Fruit fly (Drosophila melanogaster) whole organism, prepupa: Measurements from ENCODE around the gene eIF4E3.
A peak's percentile ranks its signal among the peaks of the same experiment; 100 is the strongest.

Experiments used
- Blimp-1 ChIP-seq: fragments of 200-800 bp; sonication (Bioruptor generic); optimal IDR thresholded peaks from 3 replicates; lab custom pipeline; 2017; ENCODE audit warnings: missing biosample characterization, missing genetic modification characterization, mild to moderate bottlenecking, moderate library complexity, missing genetic modification reagents
- CG10631 ChIP-seq: fragments of 200-800 bp; sonication (Bioruptor generic); optimal IDR thresholded peaks from 2 replicates; lab custom pipeline; 2016; ENCODE audit warnings: missing biosample characterization, missing genetic modification characterization
- CG10669 ChIP-seq: fragments of 200-800 bp; sonication (Bioruptor generic); optimal IDR thresholded peaks from 3 replicates; lab custom pipeline; 2018; ENCODE audit warnings: missing biosample characterization, mild to moderate bottlenecking, missing genetic modification characterization, moderate library complexity
- CG11294 ChIP-seq: fragments of 200-800 bp; sonication (Bioruptor generic); IDR thresholded peaks from 2 replicates; pipeline ENCODE4 v1.3.6; 2022; ENCODE audit warnings: missing biosample characterization, missing genetic modification characterization
- CG11762 ChIP-seq: fragments of 200-800 bp; sonication (Bioruptor generic); optimal IDR thresholded peaks from 3 replicates; lab custom pipeline; 2016; ENCODE audit warnings: missing biosample characterization, missing genetic modification characterization; ENCODE audit not compliant: insufficient read depth
- CG11902 ChIP-seq: fragments of 200-800 bp; sonication (Bioruptor generic); optimal IDR thresholded peaks from 3 replicates; lab custom pipeline; 2016; ENCODE audit warnings: missing biosample characterization, missing genetic modification characterization
- CG15336 ChIP-seq: fragments of 200-800 bp; sonication (Bioruptor generic); IDR thresholded peaks from 2 replicates; pipeline ENCODE4 v1.3.6; 2022; ENCODE audit warnings: missing biosample characterization, missing genetic modification characterization
- CG1621 ChIP-seq: fragments of 200-800 bp; sonication (Bioruptor generic); optimal IDR thresholded peaks from 3 replicates; lab custom pipeline; 2018; ENCODE audit warnings: missing biosample characterization, mild to moderate bottlenecking, missing genetic modification characterization
- CG31627 ChIP-seq: fragments of 200-800 bp; sonication (Bioruptor generic); optimal IDR thresholded peaks from 3 replicates; lab custom pipeline; 2016; ENCODE audit warnings: missing biosample characterization, missing genetic modification characterization
- CG32006 ChIP-seq: fragments of 200-800 bp; sonication (Bioruptor generic); optimal IDR thresholded peaks from 3 replicates; lab custom pipeline; 2017; ENCODE audit warnings: missing biosample characterization, mild to moderate bottlenecking, missing genetic modification characterization
- CG3919 ChIP-seq: fragments of 200-800 bp; sonication (Bioruptor generic); optimal IDR thresholded peaks from 3 replicates; lab custom pipeline; 2016; ENCODE audit warnings: missing biosample characterization, missing genetic modification characterization
- CG4318 ChIP-seq: fragments of 200-800 bp; sonication (Bioruptor generic); optimal IDR thresholded peaks from 3 replicates; lab custom pipeline; 2017; ENCODE audit warnings: missing biosample characterization, mild to moderate bottlenecking, missing genetic modification characterization
- CG6276 ChIP-seq: fragments of 200-800 bp; sonication (Bioruptor generic); optimal IDR thresholded peaks from 2 replicates; lab custom pipeline; 2017; ENCODE audit warnings: missing biosample characterization, mild to moderate bottlenecking, missing genetic modification characterization
- CG6792 ChIP-seq: fragments of 200-800 bp; sonication (Bioruptor generic); optimal IDR thresholded peaks from 3 replicates; lab custom pipeline; 2016; ENCODE audit warnings: missing biosample characterization, missing genetic modification characterization
- CG6854 ChIP-seq: fragments of 200-800 bp; sonication (Bioruptor generic); optimal IDR thresholded peaks from 2 replicates; lab custom pipeline; 2017; ENCODE audit warnings: missing biosample characterization, mild to moderate bottlenecking, missing genetic modification characterization
- CG7368 ChIP-seq: fragments of 200-800 bp; sonication (Bioruptor generic); optimal IDR thresholded peaks from 3 replicates; lab custom pipeline; 2016; ENCODE audit warnings: missing biosample characterization, missing genetic modification characterization
- CG8119 ChIP-seq: fragments of 200-800 bp; sonication (Bioruptor generic); IDR thresholded peaks from 3 replicates; pipeline ENCODE4 v1.3.6; 2022; ENCODE audit warnings: missing biosample characterization, missing genetic modification characterization
- CG8319 ChIP-seq: fragments of 200-800 bp; sonication (Bioruptor generic); optimal IDR thresholded peaks from 3 replicates; lab custom pipeline; 2016; ENCODE audit warnings: missing biosample characterization, missing genetic modification characterization
- CG8632 ChIP-seq: fragments of 200-800 bp; sonication (Bioruptor generic); optimal IDR thresholded peaks from 3 replicates; lab custom pipeline; 2016; ENCODE audit warnings: missing biosample characterization, missing genetic modification characterization
- CG9139 ChIP-seq: fragments of 200-800 bp; sonication (Bioruptor generic); optimal IDR thresholded peaks from 3 replicates; lab custom pipeline; 2017; ENCODE audit warnings: missing biosample characterization, mild to moderate bottlenecking, missing genetic modification characterization
- Eip75B ChIP-seq: fragments of 200-800 bp; sonication (Bioruptor generic); optimal IDR thresholded peaks from 3 replicates; lab custom pipeline; 2016; ENCODE audit warnings: missing biosample characterization, missing genetic modification characterization
- Eip78C ChIP-seq: fragments of 200-800 bp; sonication (Bioruptor generic); peaks from one replicate; lab custom pipeline; 2016; ENCODE audit warnings: missing biosample characterization, missing genetic modification characterization
- Ets96B ChIP-seq: fragments of 200-800 bp; optimal IDR thresholded peaks from 2 replicates; lab custom pipeline; 2019; ENCODE audit warnings: missing biosample characterization, mild to moderate bottlenecking, missing genetic modification characterization, moderate library complexity
- Hr39 ChIP-seq: fragments of 200-800 bp; sonication (Bioruptor generic); optimal IDR thresholded peaks from 2 replicates; lab custom pipeline; 2016; ENCODE audit warnings: missing biosample characterization, missing genetic modification characterization
- Hr4 ChIP-seq: fragments of 200-800 bp; sonication (Bioruptor generic); optimal IDR thresholded peaks from 3 replicates; lab custom pipeline; 2016; ENCODE audit warnings: missing biosample characterization, missing genetic modification characterization
- Met ChIP-seq: fragments of 200-800 bp; sonication (Bioruptor generic); optimal IDR thresholded peaks from 3 replicates; lab custom pipeline; 2016; ENCODE audit warnings: missing biosample characterization, missing genetic modification characterization
- OdsH ChIP-seq: fragments of 200-800 bp; sonication (Bioruptor generic); optimal IDR thresholded peaks from 3 replicates; lab custom pipeline; 2016; ENCODE audit warnings: missing biosample characterization, missing genetic modification characterization
- Sox102F ChIP-seq: fragments of 200-800 bp; sonication (Bioruptor generic); optimal IDR thresholded peaks from 2 replicates; lab custom pipeline; 2016; ENCODE audit warnings: missing biosample characterization, mild to moderate bottlenecking, missing genetic modification characterization
- Sox15 ChIP-seq: fragments of 200-800 bp; sonication (Bioruptor generic); optimal IDR thresholded peaks from 3 replicates; lab custom pipeline; 2016; ENCODE audit warnings: missing biosample characterization, missing genetic modification characterization
- achi ChIP-seq: fragments of 200-800 bp; sonication (Bioruptor generic); optimal IDR thresholded peaks from 3 replicates; lab custom pipeline; 2016; ENCODE audit warnings: missing biosample characterization, missing genetic modification characterization
- dsx ChIP-seq: fragments of 200-800 bp; optimal IDR thresholded peaks from 3 replicates; lab custom pipeline; 2019; ENCODE audit warnings: missing biosample characterization, mild to moderate bottlenecking, missing genetic modification characterization, moderate library complexity; ENCODE audit not compliant: poor library complexity, severe bottlenecking
- eg ChIP-seq: fragments of 200-800 bp; sonication (Bioruptor generic); IDR thresholded peaks from 3 replicates; pipeline ENCODE4 v1.3.6; 2022; ENCODE audit warnings: missing biosample characterization, missing genetic modification characterization
- esn ChIP-seq: fragments of 200-800 bp; sonication (Bioruptor generic); optimal IDR thresholded peaks from 2 replicates; lab custom pipeline; 2016; ENCODE audit warnings: missing biosample characterization, mild to moderate bottlenecking, missing genetic modification characterization, moderate library complexity
- pdm3 ChIP-seq: fragments of 200-800 bp; sonication (Bioruptor generic); optimal IDR thresholded peaks from 3 replicates; lab custom pipeline; 2016; ENCODE audit warnings: missing biosample characterization, missing genetic modification characterization
- salr ChIP-seq, 2 experiments: fragments of 200-800 bp; sonication (Bioruptor generic); optimal IDR thresholded peaks; 3 replicates each; lab custom pipeline; 2016 to 2018; ENCODE audit warnings: missing biosample characterization in 2 of 2, missing genetic modification characterization in 2 of 2, mild to moderate bottlenecking in 1 of 2
- spab ChIP-seq: fragments of 200-800 bp; sonication (Bioruptor generic); optimal IDR thresholded peaks from 2 replicates; lab custom pipeline; 2017; ENCODE audit warnings: missing biosample characterization, mild to moderate bottlenecking, missing genetic modification characterization, missing genetic modification reagents
- ss ChIP-seq, 2 experiments: fragments of 200-800 bp; sonication (Bioruptor generic); optimal IDR thresholded peaks; 2 replicates in 1 of 2; 3 replicates in 1 of 2; lab custom pipeline; 2017 to 2018; ENCODE audit warnings: mild to moderate bottlenecking in 2 of 2, missing biosample characterization in 2 of 2, missing genetic modification characterization in 2 of 2, moderate library complexity in 1 of 2
- svp ChIP-seq: fragments of 200-800 bp; sonication (Bioruptor generic); peaks from one replicate; lab custom pipeline; 2016; ENCODE audit warnings: missing biosample characterization, missing genetic modification characterization
- topi ChIP-seq: fragments of 200-800 bp; sonication (Bioruptor generic); optimal IDR thresholded peaks from 3 replicates; lab custom pipeline; 2016; ENCODE audit warnings: missing biosample characterization, missing genetic modification characterization

eIF4E3 gene

dm6 chr3L:8186627-8187396 lies 42.2 kb upstream of the eIF4E3 start, which contains the start of the genes ERR and Atg18a (continued):
- peak; percentile 86 for TF ChIP-seq Eip75B (GFP tag; lab: Kevin White, UChicago)
- TF ChIP-seq achi = peak; percentile 82
- peak; percentile 70 for TF ChIP-seq CG8632 (GFP tag; lab: Kevin White, UChicago)
- TF ChIP-seq Sox102F (GFP tag; lab: Kevin White, UChicago) = peak; percentile 81
- peak; percentile 76; the same call in 1 of the 2 replicates for TF ChIP-seq CG11294
- no peak for TF ChIP-seq CG9139 (GFP tag; lab: Kevin White, UChicago)
- TF ChIP-seq CG8119 = peak; percentile 75
- peak; percentile 12 for TF ChIP-seq CG1621
- peak; percentile 75 for TF ChIP-seq CG7368 (GFP tag; lab: Kevin White, UChicago)
- peak; percentile 85 for TF ChIP-seq CG4318 (GFP tag; lab: Kevin White, UChicago)
- TF ChIP-seq CG11902 (GFP tag; lab: Kevin White, UChicago) = peak; percentile 91
- no peak for TF ChIP-seq svp (GFP tag; lab: Kevin White, UChicago)
- peak in 1 of 2 experiments; percentile 67 for TF ChIP-seq ss (GFP tag; optimal IDR thresholded peaks at IDR 0.05; lab: Kevin White, UChicago)
- peak; percentile 91 for TF ChIP-seq eg (GFP tag; lab: Robert Waterston, UW)
- TF ChIP-seq Ets96B (tag; lab: Kevin White, UChicago) = peak; percentile 75
- TF ChIP-seq CG3919 (GFP tag; lab: Kevin White, UChicago) = peak; percentile 85
- peak; percentile 51 for TF ChIP-seq Blimp-1 (GFP tag; lab: Kevin White, UChicago)
- TF ChIP-seq CG10669 (GFP tag; lab: Kevin White, UChicago) = no peak
- peak; percentile 88 for TF ChIP-seq esn (GFP tag; lab: Kevin White, UChicago)
- peak; percentile 20 for TF ChIP-seq CG6854 (GFP tag; lab: Kevin White, UChicago)
- peak; percentile 88 for TF ChIP-seq Met (GFP tag; lab: Kevin White, UChicago)
- TF ChIP-seq Eip78C (GFP tag; lab: Kevin White, UChicago) = peak; percentile 85
- TF ChIP-seq pdm3 (GFP tag; lab: Kevin White, UChicago) = no peak
- no peak for TF ChIP-seq CG6276 (GFP tag; lab: Kevin White, UChicago)
- TF ChIP-seq CG15336 = peak; percentile 63
- TF ChIP-seq CG32006 = peak; percentile 89
- TF ChIP-seq CG8319 (GFP tag; lab: Kevin White, UChicago) = peak; percentile 82
- peak; percentile 80 for TF ChIP-seq CG6792 (GFP tag; lab: Kevin White, UChicago)
- peak; percentile 95 for TF ChIP-seq CG31627 (GFP tag; lab: Kevin White, UChicago)
- TF ChIP-seq spab (GFP tag; lab: Kevin White, UChicago) = no peak
- peak; percentile 94 for TF ChIP-seq Hr39 (GFP tag; lab: Kevin White, UChicago)

- TF ChIP-seq CG10669 (GFP tag; lab: Kevin White, UChicago) = no peak
- no peak for TF ChIP-seq Eip78C (GFP tag; lab: Kevin White, UChicago)
- no peak for TF ChIP-seq Blimp-1 (GFP tag; lab: Kevin White, UChicago)
- TF ChIP-seq Hr39 (GFP tag; lab: Kevin White, UChicago) = no peak
- 0 out of 2 replicates have a peak, but pooled peaks have one; percentile 16 for TF ChIP-seq CG15336
- TF ChIP-seq salr (GFP tag; optimal IDR thresholded peaks at IDR 0.05; lab: Kevin White, UChicago) = no peak
- TF ChIP-seq Sox15 (GFP tag; lab: Kevin White, UChicago) = no peak
These were observed 41.6 kb upstream of the eIF4E3 start for dm6 chr3L:8187397-8187811.

dm6 chr3L:8189234-8189633 lies 39.8 kb upstream of the eIF4E3 start:
- TF ChIP-seq Eip78C (GFP tag; lab: Kevin White, UChicago) (no peak), CG4318 (GFP tag; lab: Kevin White, UChicago) (no peak), CG6854 (GFP tag; lab: Kevin White, UChicago) (no peak), dsx (GFP tag; lab: Kevin White, UChicago) (no peak), CG1621 (no peak), Ets96B (tag; lab: Kevin White, UChicago) (no peak), topi (GFP tag; lab: Kevin White, UChicago) (no peak), CG6276 (GFP tag; lab: Kevin White, UChicago) (no peak), Hr4 (GFP tag; lab: Kevin White, UChicago) (no peak), CG10631 (GFP tag; lab: Kevin White, UChicago) (no peak), OdsH (no peak), CG11294 (no peak), CG11902 (GFP tag; lab: Kevin White, UChicago) (no peak), CG11762 (GFP tag; lab: Kevin White, UChicago) (no peak), svp (GFP tag; lab: Kevin White, UChicago) (no peak), CG10669 (GFP tag; lab: Kevin White, UChicago) (no peak)
